Fruit fly (Drosophila melanogaster) whole organism, embryonic: ENCODE results near the gene SkpA.

Source experiments
- BEAF-32 ChIP-seq: fragments of 200-800 bp; sonication (Bioruptor generic); optimal IDR thresholded peaks from 3 replicates; lab custom pipeline; 2017; ENCODE audit warnings: missing biosample characterization, missing genetic modification characterization, mild to moderate bottlenecking, moderate library complexity, missing genetic modification reagents
- CG1024 ChIP-seq: fragments of 200-800 bp; sonication (Bioruptor generic); IDR thresholded peaks from 2 replicates; pipeline ENCODE4 v1.3.6; 2022; ENCODE audit warnings: missing biosample characterization, missing genetic modification characterization
- CG11456 ChIP-seq: fragments of 200-800 bp; sonication (Bioruptor generic); IDR thresholded peaks from 3 replicates; pipeline ENCODE4 v1.3.6; 2022; ENCODE audit warnings: missing biosample characterization, missing genetic modification characterization
- CG11560 ChIP-seq: fragments of 200-800 bp; sonication (Bioruptor generic); IDR thresholded peaks from 3 replicates; pipeline ENCODE4 v1.3.6; 2022; ENCODE audit warnings: missing biosample characterization, missing genetic modification characterization
- CG12391 ChIP-seq: fragments of 200-800 bp; sonication (Bioruptor generic); optimal IDR thresholded peaks from 3 replicates; lab custom pipeline; 2018; ENCODE audit warnings: missing biosample characterization, mild to moderate bottlenecking, missing genetic modification characterization, moderate library complexity
- CG13287 ChIP-seq: fragments of 200-800 bp; sonication (Bioruptor generic); IDR thresholded peaks from 2 replicates; pipeline ENCODE4 v1.3.6; 2022; ENCODE audit warnings: missing biosample characterization, missing genetic modification characterization; ENCODE audit not compliant: partially characterized antibody
- CG13424 ChIP-seq: fragments of 200-800 bp; sonication (Bioruptor generic); optimal IDR thresholded peaks from 2 replicates; lab custom pipeline; 2019; ENCODE audit warnings: missing biosample characterization, mild to moderate bottlenecking, missing genetic modification characterization, moderate library complexity
- CG14014 ChIP-seq: fragments of 200-800 bp; sonication (Bioruptor generic); IDR thresholded peaks from 2 replicates; pipeline ENCODE4 v1.3.6; 2022; ENCODE audit warnings: missing biosample characterization, missing genetic modification characterization
- CG14860 ChIP-seq: fragments of 200-800 bp; sonication (Bioruptor generic); IDR thresholded peaks from 3 replicates; pipeline ENCODE4 v1.3.6; 2022; ENCODE audit warnings: missing biosample characterization, missing genetic modification characterization; ENCODE audit not compliant: partially characterized antibody
- CG15479 ChIP-seq: fragments of 200-800 bp; sonication (Bioruptor generic); optimal IDR thresholded peaks from 3 replicates; lab custom pipeline; 2019; ENCODE audit warnings: missing biosample characterization, mild to moderate bottlenecking, missing genetic modification characterization, moderate library complexity
- CG18599 ChIP-seq: fragments of 200-800 bp; sonication (Bioruptor generic); optimal IDR thresholded peaks from 3 replicates; lab custom pipeline; 2017; ENCODE audit warnings: missing biosample characterization, missing genetic modification characterization, mild to moderate bottlenecking, moderate library complexity, missing genetic modification reagents
- CG2116 ChIP-seq: fragments of 200-800 bp; sonication (Bioruptor generic); optimal IDR thresholded peaks from 3 replicates; lab custom pipeline; 2018; ENCODE audit warnings: missing biosample characterization, mild to moderate bottlenecking, missing genetic modification characterization
- CG2129 ChIP-seq: fragments of 200-800 bp; sonication (Bioruptor generic); IDR thresholded peaks from 2 replicates; pipeline ENCODE4 v1.3.6; 2022; ENCODE audit warnings: missing biosample characterization, missing genetic modification characterization; ENCODE audit not compliant: partially characterized antibody
- CG34224 ChIP-seq: fragments of 200-800 bp; sonication (Bioruptor generic); IDR thresholded peaks from 3 replicates; pipeline ENCODE4 v1.3.6; 2022; ENCODE audit warnings: missing biosample characterization, missing genetic modification characterization; ENCODE audit not compliant: partially characterized antibody
- CG4617 ChIP-seq: fragments of 200-800 bp; sonication (Bioruptor generic); optimal IDR thresholded peaks from 3 replicates; lab custom pipeline; 2016; ENCODE audit warnings: missing biosample characterization, missing genetic modification characterization, borderline replicate concordance
- CG7963 ChIP-seq: fragments of 200-800 bp; sonication (Bioruptor generic); IDR thresholded peaks from 3 replicates; pipeline ENCODE4 v1.3.6; 2022; ENCODE audit warnings: missing biosample characterization, missing genetic modification characterization; ENCODE audit not compliant: partially characterized antibody
- CG8924 ChIP-seq: fragments of 200-800 bp; optimal IDR thresholded peaks from 3 replicates; lab custom pipeline; 2019; ENCODE audit warnings: missing biosample characterization, mild to moderate bottlenecking, missing genetic modification characterization, moderate library complexity
- CG9932 ChIP-seq: fragments of 200-800 bp; sonication (Bioruptor generic); IDR thresholded peaks from 2 replicates; pipeline ENCODE4 v1.3.6; 2022; ENCODE audit warnings: missing biosample characterization, missing genetic modification characterization
- Dll ChIP-seq: fragments of 200-800 bp; sonication (Bioruptor generic); IDR thresholded peaks from 4 replicates; pipeline ENCODE4 v1.3.6; 2022; ENCODE audit warnings: missing biosample characterization, missing genetic modification characterization; ENCODE audit not compliant: partially characterized antibody
- ERR ChIP-seq: fragments of 200-800 bp; sonication (Bioruptor generic); optimal IDR thresholded peaks from 2 replicates; lab custom pipeline; 2016; ENCODE audit warnings: missing biosample characterization, missing genetic modification characterization
- Gug ChIP-seq: fragments of 200-800 bp; sonication (Bioruptor generic); IDR thresholded peaks from 4 replicates; pipeline ENCODE4 v1.3.6; 2022; ENCODE audit warnings: missing biosample characterization, missing genetic modification characterization
- Hr3 ChIP-seq: fragments of 200-800 bp; sonication (Bioruptor generic); optimal IDR thresholded peaks from 3 replicates; lab custom pipeline; 2016; ENCODE audit warnings: missing biosample characterization, missing genetic modification characterization
- MBD-R2 ChIP-seq: fragments of 200-800 bp; sonication (Bioruptor generic); IDR thresholded peaks from 2 replicates; pipeline ENCODE4 v1.3.6; 2022; ENCODE audit warnings: missing biosample characterization, missing genetic modification characterization
- MESR4 ChIP-seq: fragments of 200-800 bp; sonication (Bioruptor generic); optimal IDR thresholded peaks from 2 replicates; lab custom pipeline; 2018; ENCODE audit warnings: missing biosample characterization, mild to moderate bottlenecking, missing genetic modification characterization, moderate library complexity
- Nf-YC ChIP-seq: fragments of 200-800 bp; optimal IDR thresholded peaks from 3 replicates; lab custom pipeline; 2019; ENCODE audit warnings: missing biosample characterization, mild to moderate bottlenecking, missing genetic modification characterization, moderate library complexity
- Rfx ChIP-seq: fragments of 200-800 bp; sonication (Bioruptor generic); IDR thresholded peaks from 2 replicates; pipeline ENCODE4 v1.3.6; 2022; ENCODE audit warnings: missing biosample characterization, missing genetic modification characterization
- Sin3A ChIP-seq: fragments of >200 bp; optimal IDR thresholded peaks from 2 replicates; lab custom pipeline; 2018
- Stat92E ChIP-seq, 3 experiments: fragments of >200 bp in 2 of 3; fragments of 200-800 bp in 1 of 3; sonication (Bioruptor generic) in 1 of 3; optimal IDR thresholded peaks; 2 replicates each; lab custom pipeline; 2017 to 2019; ENCODE audit warnings: missing biosample characterization in 3 of 3, missing genetic modification characterization in 3 of 3, mild to moderate bottlenecking in 1 of 3, moderate library complexity in 1 of 3
- TFAM ChIP-seq: fragments of 200-800 bp; sonication (Bioruptor generic); optimal IDR thresholded peaks from 2 replicates; lab custom pipeline; 2017; ENCODE audit warnings: missing biosample characterization, missing genetic modification characterization, inconsistent platforms
- YL-1 ChIP-seq: fragments of 200-800 bp; sonication (Bioruptor generic); optimal IDR thresholded peaks from 3 replicates; lab custom pipeline; 2017; ENCODE audit warnings: missing biosample characterization, mild to moderate bottlenecking, missing genetic modification characterization
- amos ChIP-seq: fragments of 200-800 bp; sonication (Bioruptor generic); IDR thresholded peaks from 2 replicates; pipeline ENCODE4 v1.3.6; 2022; ENCODE audit warnings: missing biosample characterization, missing genetic modification characterization; ENCODE audit not compliant: partially characterized antibody
- eve ChIP-seq, 2 experiments: fragments of >200 bp; optimal IDR thresholded peaks; 2 replicates each; lab custom pipeline; 2017; ENCODE audit warnings: missing biosample characterization in 2 of 2, missing genetic modification characterization in 2 of 2
- hbn ChIP-seq: fragments of 200-800 bp; sonication (Bioruptor generic); IDR thresholded peaks from 2 replicates; pipeline ENCODE4 v1.3.6; 2022; ENCODE audit warnings: missing biosample characterization, missing genetic modification characterization; ENCODE audit not compliant: partially characterized antibody
- nerfin-2 ChIP-seq: fragments of 200-800 bp; sonication (Bioruptor generic); IDR thresholded peaks from 2 replicates; pipeline ENCODE4 v1.3.6; 2022; ENCODE audit warnings: missing biosample characterization, missing genetic modification characterization; ENCODE audit not compliant: partially characterized antibody
- nmo ChIP-seq: fragments of 200-800 bp; sonication (Bioruptor generic); optimal IDR thresholded peaks from 2 replicates; lab custom pipeline; 2018; ENCODE audit warnings: missing biosample characterization, mild to moderate bottlenecking, missing genetic modification characterization, moderate library complexity
- pho ChIP-seq: fragments of 200-800 bp; sonication (Bioruptor generic); optimal IDR thresholded peaks from 2 replicates; lab custom pipeline; 2016; ENCODE audit warnings: missing biosample characterization, missing genetic modification characterization
- pzg ChIP-seq: fragments of 200-800 bp; sonication (Bioruptor generic); optimal IDR thresholded peaks from 3 replicates; lab custom pipeline; 2018; ENCODE audit warnings: missing biosample characterization, mild to moderate bottlenecking, missing genetic modification characterization, moderate library complexity
- repo ChIP-seq: fragments of 200-800 bp; sonication (Bioruptor generic); optimal IDR thresholded peaks from 2 replicates; lab custom pipeline; 2016; ENCODE audit warnings: missing biosample characterization, missing genetic modification characterization
- run ChIP-seq: fragments of 200-800 bp; sonication (Bioruptor generic); optimal IDR thresholded peaks from 3 replicates; lab custom pipeline; 2018; ENCODE audit warnings: missing biosample characterization, mild to moderate bottlenecking, missing genetic modification characterization
- salm ChIP-seq: fragments of 200-800 bp; sonication (Bioruptor generic); optimal IDR thresholded peaks from 2 replicates; lab custom pipeline; 2018; ENCODE audit warnings: missing biosample characterization, mild to moderate bottlenecking, missing genetic modification characterization
- sna ChIP-seq: fragments of 200-800 bp; sonication (Bioruptor generic); IDR thresholded peaks from 2 replicates; pipeline ENCODE4 v1.3.6; 2022; ENCODE audit warnings: missing biosample characterization, missing genetic modification characterization; ENCODE audit not compliant: partially characterized antibody
- ssp ChIP-seq: fragments of 200-800 bp; sonication (Bioruptor generic); IDR thresholded peaks from 2 replicates; pipeline ENCODE4 v1.3.6; 2022; ENCODE audit warnings: missing biosample characterization, missing genetic modification characterization
- sug ChIP-seq: fragments of 200-800 bp; optimal IDR thresholded peaks from 2 replicates; lab custom pipeline; 2019; ENCODE audit warnings: missing biosample characterization, mild to moderate bottlenecking, missing genetic modification characterization, moderate library complexity
- tna ChIP-seq: fragments of 200-800 bp; sonication (Bioruptor generic); IDR thresholded peaks from 2 replicates; pipeline ENCODE4 v1.3.6; 2022; ENCODE audit warnings: missing biosample characterization, missing genetic modification characterization; ENCODE audit not compliant: partially characterized antibody
- unc-4 ChIP-seq: fragments of 200-800 bp; sonication (Bioruptor generic); IDR thresholded peaks from 2 replicates; pipeline ENCODE4 v1.3.6; 2022; ENCODE audit warnings: missing biosample characterization, missing genetic modification characterization; ENCODE audit not compliant: partially characterized antibody
- unpg ChIP-seq: fragments of 200-800 bp; sonication (Bioruptor generic); optimal IDR thresholded peaks from 3 replicates; lab custom pipeline; 2018; ENCODE audit warnings: missing biosample characterization, mild to moderate bottlenecking, missing genetic modification characterization, moderate library complexity
- zfh1 ChIP-seq: fragments of 200-800 bp; sonication (Bioruptor generic); IDR thresholded peaks from 3 replicates; pipeline ENCODE4 v1.3.6; 2022; ENCODE audit warnings: missing biosample characterization, missing genetic modification characterization

Gene SkpA

dm6 chrX:647056-647627 lies 8.8 kb upstream of the SkpA start, which contains the start of gene Roc1a (continued):
- TF ChIP-seq CG18599 (GFP tag; lab: Kevin White, UChicago), result no peak
- TF ChIP-seq hbn, result peak; percentile 57
- TF ChIP-seq unpg (GFP tag; lab: Kevin White, UChicago), result no peak
- peak; percentile 49; the same call in 1 of the 2 replicates for TF ChIP-seq tna (GFP tag; lab: Robert Waterston, UW)
- TF ChIP-seq Rfx, result peak; percentile 35; the same call in 1 of the 2 replicates
- TF ChIP-seq CG11560, result no peak
- no peak for TF ChIP-seq Stat92E (GFP tag; optimal IDR thresholded peaks at IDR 0.05; lab: Kevin White, UChicago)
- TF ChIP-seq CG9932 (GFP tag; lab: Robert Waterston, UW), result peak; percentile 57
- no peak for TF ChIP-seq repo
- TF ChIP-seq TFAM (GFP tag; lab: Kevin White, UChicago), result no peak
- peak; percentile 23 for TF ChIP-seq nmo (GFP tag; lab: Kevin White, UChicago)
- TF ChIP-seq eve (GFP tag; optimal IDR thresholded peaks at IDR 0.05; lab: Kevin White, UChicago), result no peak
- TF ChIP-seq CG12391, result peak; percentile 11
- peak; percentile 34; the same call in 1 of the 4 replicates for TF ChIP-seq Gug (GFP tag; lab: Robert Waterston, UW)
- TF ChIP-seq zfh1, result 0 out of 3 replicates have a peak, but pooled peaks have one; percentile 21
- TF ChIP-seq Dll (GFP tag; lab: Robert Waterston, UW), result peak; percentile 57; the same call in 1 of the 4 replicates
- TF ChIP-seq CG14014 (GFP tag; lab: Robert Waterston, UW), result no peak
- TF ChIP-seq CG14860 (GFP tag; lab: Robert Waterston, UW), result peak; percentile 76
- TF ChIP-seq YL-1 (GFP tag; lab: Kevin White, UChicago), result peak; percentile 28
- peak; percentile 15; the same call in 1 of the 2 replicates for TF ChIP-seq sna
- TF ChIP-seq Nf-YC (tag; lab: Kevin White, UChicago), result peak; percentile 13
- TF ChIP-seq Hr3 (GFP tag; lab: Kevin White, UChicago), result peak; percentile 8
- TF ChIP-seq CG8924, result peak; percentile 38
- peak; percentile 28; the same call in 1 of the 2 replicates for TF ChIP-seq CG2129 (GFP tag; lab: Robert Waterston, UW)
- peak; percentile 42 for TF ChIP-seq nerfin-2 (GFP tag; lab: Robert Waterston, UW)
- TF ChIP-seq MBD-R2 (GFP tag; lab: Robert Waterston, UW), result peak; percentile 47
- TF ChIP-seq CG7963 (GFP tag; lab: Robert Waterston, UW), result peak; percentile 78
- TF ChIP-seq ERR (GFP tag; lab: Kevin White, UChicago), result no peak
- TF ChIP-seq sug (tag; lab: Kevin White, UChicago), result peak; percentile 9
- peak; percentile 25; the same call in 2 of the 3 replicates for TF ChIP-seq CG34224
- TF ChIP-seq salm (tag; lab: Kevin White, UChicago), result no peak
- TF ChIP-seq run (tag; lab: Kevin White, UChicago), result no peak
- TF ChIP-seq CG11456, result 0 out of 3 replicates have a peak, but pooled peaks have one; percentile 20
- no peak for TF ChIP-seq CG15479 (GFP tag; lab: Kevin White, UChicago)
- peak; percentile 71 for TF ChIP-seq CG13287 (GFP tag; lab: Robert Waterston, UW)
- TF ChIP-seq pzg (GFP tag; lab: Kevin White, UChicago), result peak; percentile 52
- TF ChIP-seq amos (GFP tag; lab: Robert Waterston, UW), result peak; percentile 88
- no peak for TF ChIP-seq CG1024 (GFP tag; lab: Robert Waterston, UW)
- peak; percentile 91 for TF ChIP-seq MESR4 (GFP tag; lab: Kevin White, UChicago)
- peak; percentile 20 for TF ChIP-seq CG13424 (tag; lab: Kevin White, UChicago)
- peak; percentile 74 for TF ChIP-seq unc-4 (GFP tag; lab: Robert Waterston, UW)
- TF ChIP-seq CG4617 (GFP tag; lab: Kevin White, UChicago), result peak; percentile 67
- TF ChIP-seq pho (GFP tag; lab: Kevin White, UChicago), result no peak
- peak; percentile 45 for TF ChIP-seq Sin3A (lab: Kevin White, UChicago)
- peak; percentile 15 for TF ChIP-seq CG2116 (GFP tag; lab: Kevin White, UChicago)
- TF ChIP-seq BEAF-32, result peak; percentile 78
- 0 out of 2 replicates have a peak, but pooled peaks have one; percentile 9 for TF ChIP-seq ssp
